Worm (Caenorhabditis elegans) whole organism, early embryonic: ENCODE results near the gene C17H12.10.

Source experiments
- ama-1 ChIP-seq: fragments of 150-350 bp; optimal IDR thresholded peaks from 2 replicates; lab custom pipeline; 2014
- ets-7 ChIP-seq: sonication (generic microtip); optimal IDR thresholded peaks from 2 replicates; lab custom pipeline; 2016; ENCODE audit warnings: missing genotype, missing genetic modification characterization, missing compliant biosample characterization
- hmg-4 ChIP-seq: fragments of 200-800 bp; sonication (Bioruptor generic); optimal IDR thresholded peaks from 2 replicates; lab custom pipeline; 2018; ENCODE audit warnings: mild to moderate bottlenecking, missing genetic modification characterization, missing compliant biosample characterization

- no peak for TF ChIP-seq ama-1 (lab: Kevin White, UChicago)
- TF ChIP-seq hmg-4 (GFP tag; lab: Kevin White, UChicago): no peak
- TF ChIP-seq ets-7 (tag; lab: Kevin White, UChicago): no peak
These were observed 49.0 kb upstream of the C17H12.10 start for ce11 chrIV:6757614-6758013.
